Worm (Caenorhabditis elegans) whole organism, mixed stage, embryonic: ENCODE data around the gene srx-73.

Source experiments
- bed-3 ChIP-seq: fragments of 200-800 bp; sonication (Bioruptor generic); optimal IDR thresholded peaks from 3 replicates; lab custom pipeline; 2018; ENCODE audit warnings: mild to moderate bottlenecking, missing genetic modification characterization, moderate library complexity, missing compliant biosample characterization
- blmp-1 ChIP-seq: fragments of 150-350 bp; optimal IDR thresholded peaks from 2 replicates; lab custom pipeline; 2014; ENCODE audit warnings: missing biosample characterization, missing genetic modification characterization
- ces-1 ChIP-seq: fragments of 150-350 bp; optimal IDR thresholded peaks from 2 replicates; lab custom pipeline; 2014; ENCODE audit warnings: missing biosample characterization, missing genetic modification reagents, missing genetic modification characterization
- elt-3 ChIP-seq: fragments of 150-350 bp; optimal IDR thresholded peaks from 2 replicates; lab custom pipeline; 2014; ENCODE audit warnings: missing biosample characterization, missing genetic modification characterization
- lin-13 ChIP-seq: fragments of 150-350 bp; optimal IDR thresholded peaks from 2 replicates; lab custom pipeline; 2014; ENCODE audit warnings: missing biosample characterization, missing genetic modification characterization
- lsy-2 ChIP-seq: fragments of 150-350 bp; optimal IDR thresholded peaks from 2 replicates; lab custom pipeline; 2014; ENCODE audit warnings: missing biosample characterization, missing genetic modification characterization
- mep-1 ChIP-seq: fragments of 150-350 bp; optimal IDR thresholded peaks from 2 replicates; lab custom pipeline; 2017; ENCODE audit warnings: missing biosample characterization, missing genetic modification reagents, missing genetic modification characterization, inconsistent platforms
- nhr-12 ChIP-seq: fragments of 150-350 bp; optimal IDR thresholded peaks from 2 replicates; lab custom pipeline; 2014; ENCODE audit warnings: missing biosample characterization, missing genetic modification characterization
- pha-4 ChIP-seq: fragments of 150-350 bp; optimal IDR thresholded peaks from 2 replicates; lab custom pipeline; 2018; ENCODE audit warnings: missing biosample characterization, missing genetic modification reagents, missing genetic modification characterization
- snpc-4 ChIP-seq: fragments of 150-350 bp; optimal IDR thresholded peaks from 2 replicates; lab custom pipeline; 2014; ENCODE audit warnings: missing biosample characterization, missing genetic modification characterization
- unc-62 ChIP-seq: fragments of 150-350 bp; optimal IDR thresholded peaks from 2 replicates; lab custom pipeline; 2014; ENCODE audit warnings: missing biosample characterization, missing genetic modification reagents, missing genetic modification characterization
- ztf-11 ChIP-seq: fragments of 150-350 bp; optimal IDR thresholded peaks from 2 replicates; lab custom pipeline; 2014; ENCODE audit warnings: missing biosample characterization, missing genetic modification characterization

ce11 chrV:4710464-4710863 lies 44.9 kb upstream of the srx-73 start, which contains the start of gene oac-24:
- TF ChIP-seq lin-13 (tag; lab: Kevin White, UChicago) (no peak), unc-62 (GFP tag; lab: Kevin White, UChicago) (no peak), ztf-11 (no peak), elt-3 (tag; lab: Kevin White, UChicago) (no peak), nhr-12 (no peak), blmp-1 (tag; lab: Kevin White, UChicago) (no peak), mep-1 (no peak), pha-4 (tag; lab: Kevin White, UChicago) (no peak), snpc-4 (tag; lab: Kevin White, UChicago) (no peak), bed-3 (GFP tag; lab: Kevin White, UChicago) (no peak), lsy-2 (tag; lab: Kevin White, UChicago) (no peak), ces-1 (GFP tag; lab: Kevin White, UChicago) (no peak)
